Fruit fly (Drosophila melanogaster) whole organism, embryonic: ENCODE measurements around the gene CG10477.

Experiments
- ATbp ChIP-seq: fragments of 200-800 bp; sonication (Bioruptor generic); optimal IDR thresholded peaks from 2 replicates; lab custom pipeline; 2017; ENCODE audit warnings: missing biosample characterization, mild to moderate bottlenecking, missing genetic modification characterization, missing genetic modification reagents
- Abd-B ChIP-seq: fragments of 200-800 bp; sonication (Bioruptor generic); optimal IDR thresholded peaks from 2 replicates; lab custom pipeline; 2018; ENCODE audit warnings: missing biosample characterization, mild to moderate bottlenecking, missing genetic modification characterization, moderate library complexity
- Aef1 ChIP-seq: fragments of 200-800 bp; sonication (Bioruptor generic); IDR thresholded peaks from 3 replicates; pipeline ENCODE4 v1.3.6; 2022; ENCODE audit warnings: missing biosample characterization, missing genetic modification characterization
- Blimp-1 ChIP-seq: fragments of 200-800 bp; sonication (Bioruptor generic); optimal IDR thresholded peaks from 3 replicates; lab custom pipeline; 2018; ENCODE audit warnings: missing biosample characterization, missing genetic modification characterization, mild to moderate bottlenecking, moderate library complexity, missing genetic modification reagents
- CG10147 ChIP-seq: fragments of 200-800 bp; sonication (Bioruptor generic); optimal IDR thresholded peaks from 2 replicates; lab custom pipeline; 2019; ENCODE audit warnings: missing biosample characterization, mild to moderate bottlenecking, missing genetic modification characterization, moderate library complexity
- CG10267 ChIP-seq: fragments of 200-800 bp; sonication (Bioruptor generic); optimal IDR thresholded peaks from 2 replicates; lab custom pipeline; 2018; ENCODE audit warnings: missing biosample characterization, mild to moderate bottlenecking, missing genetic modification characterization, moderate library complexity
- CG12236 ChIP-seq: fragments of 200-800 bp; sonication (Bioruptor generic); optimal IDR thresholded peaks from 2 replicates; lab custom pipeline; 2016; ENCODE audit warnings: missing biosample characterization, missing genetic modification characterization
- CG14441 ChIP-seq: fragments of 200-800 bp; sonication (Bioruptor generic); IDR thresholded peaks from 2 replicates; pipeline ENCODE4 v1.3.6; 2022; ENCODE audit warnings: missing biosample characterization, missing genetic modification characterization
- CG15601 ChIP-seq: fragments of 200-800 bp; sonication (Bioruptor generic); optimal IDR thresholded peaks from 3 replicates; lab custom pipeline; 2019; ENCODE audit warnings: missing biosample characterization, mild to moderate bottlenecking, missing genetic modification characterization, moderate library complexity
- CG15696 ChIP-seq: fragments of 200-800 bp; sonication (Bioruptor generic); optimal IDR thresholded peaks from 2 replicates; lab custom pipeline; 2019; ENCODE audit warnings: missing biosample characterization, mild to moderate bottlenecking, missing genetic modification characterization, moderate library complexity
- CG1647 ChIP-seq: fragments of 200-800 bp; sonication (Bioruptor generic); optimal IDR thresholded peaks from 3 replicates; lab custom pipeline; 2016; ENCODE audit warnings: missing biosample characterization, missing genetic modification characterization
- CG17612 ChIP-seq: fragments of 200-800 bp; sonication (Bioruptor generic); IDR thresholded peaks from 2 replicates; pipeline ENCODE4 v1.3.6; 2022; ENCODE audit warnings: missing biosample characterization, missing genetic modification characterization
- CG2202 ChIP-seq: fragments of 200-800 bp; sonication (Bioruptor generic); optimal IDR thresholded peaks from 2 replicates; lab custom pipeline; 2018; ENCODE audit warnings: missing biosample characterization, mild to moderate bottlenecking, missing genetic modification characterization
- CG31224 ChIP-seq: fragments of 200-800 bp; sonication (Bioruptor generic); IDR thresholded peaks from 2 replicates; pipeline ENCODE4 v1.3.6; 2022; ENCODE audit warnings: missing biosample characterization, missing genetic modification characterization
- CG6654 ChIP-seq: fragments of 200-800 bp; sonication (Bioruptor generic); optimal IDR thresholded peaks from 2 replicates; lab custom pipeline; 2017; ENCODE audit warnings: missing biosample characterization, mild to moderate bottlenecking, missing genetic modification characterization
- D19B ChIP-seq: fragments of 200-800 bp; sonication (Bioruptor generic); optimal IDR thresholded peaks from 2 replicates; lab custom pipeline; 2017; ENCODE audit warnings: missing biosample characterization, mild to moderate bottlenecking, missing genetic modification characterization
- Dad ChIP-seq: fragments of 200-800 bp; sonication (Bioruptor generic); optimal IDR thresholded peaks from 3 replicates; lab custom pipeline; 2016; ENCODE audit warnings: missing biosample characterization, missing genetic modification characterization
- Dll ChIP-seq: fragments of 200-800 bp; sonication (Bioruptor generic); IDR thresholded peaks from 4 replicates; pipeline ENCODE4 v1.3.6; 2022; ENCODE audit warnings: missing biosample characterization, missing genetic modification characterization; ENCODE audit not compliant: partially characterized antibody
- Fer1 ChIP-seq: fragments of 200-800 bp; sonication (Bioruptor generic); optimal IDR thresholded peaks from 2 replicates; lab custom pipeline; 2017; ENCODE audit warnings: missing biosample characterization, mild to moderate bottlenecking, missing genetic modification characterization
- HLHmδ ChIP-seq: fragments of 200-800 bp; sonication (Bioruptor generic); optimal IDR thresholded peaks from 2 replicates; lab custom pipeline; 2018; ENCODE audit warnings: missing biosample characterization, mild to moderate bottlenecking, missing genetic modification characterization, moderate library complexity
- Hand ChIP-seq: fragments of 200-800 bp; sonication (Bioruptor generic); optimal IDR thresholded peaks from 2 replicates; lab custom pipeline; 2017; ENCODE audit warnings: mild to moderate bottlenecking, missing biosample characterization, missing genetic modification reagents, missing genetic modification characterization
- Myb ChIP-seq: fragments of 200-800 bp; sonication (Bioruptor generic); optimal IDR thresholded peaks from 2 replicates; lab custom pipeline; 2016; ENCODE audit warnings: missing biosample characterization, missing genetic modification characterization
- NC2α ChIP-seq: fragments of 200-800 bp; sonication (Bioruptor generic); optimal IDR thresholded peaks from 2 replicates; lab custom pipeline; 2016; ENCODE audit warnings: missing biosample characterization, missing genetic modification characterization
- Oaz ChIP-seq: fragments of 200-800 bp; sonication (Bioruptor generic); IDR thresholded peaks from 2 replicates; pipeline ENCODE4 v1.3.6; 2022; ENCODE audit warnings: missing biosample characterization, missing genetic modification characterization
- Optix ChIP-seq: fragments of 200-800 bp; sonication (Bioruptor generic); IDR thresholded peaks from 3 replicates; pipeline ENCODE4 v1.3.6; 2022; ENCODE audit warnings: missing biosample characterization, missing genetic modification characterization
- Pdp1 ChIP-seq, 2 experiments: fragments of 200-800 bp; sonication (Bioruptor generic); optimal IDR thresholded peaks; 3 replicates each; lab custom pipeline; 2016; ENCODE audit warnings: missing biosample characterization in 2 of 2, missing genetic modification characterization in 2 of 2, mild to moderate bottlenecking in 1 of 2, moderate library complexity in 1 of 2
- Poxn ChIP-seq: fragments of 200-800 bp; sonication (Bioruptor generic); IDR thresholded peaks from 2 replicates; pipeline ENCODE4 v1.3.6; 2022; ENCODE audit warnings: missing biosample characterization, missing genetic modification characterization
- Rx ChIP-seq: fragments of 200-800 bp; sonication (Bioruptor generic); IDR thresholded peaks from 2 replicates; pipeline ENCODE4 v1.3.6; 2022; ENCODE audit warnings: missing biosample characterization, missing genetic modification characterization
- Scr ChIP-seq: fragments of 200-800 bp; sonication (Bioruptor generic); IDR thresholded peaks from 2 replicates; pipeline ENCODE4 v1.3.6; 2022; ENCODE audit warnings: missing biosample characterization, missing genetic modification characterization; ENCODE audit not compliant: partially characterized antibody
- Sox100B ChIP-seq: fragments of 200-800 bp; sonication (Bioruptor generic); optimal IDR thresholded peaks from 3 replicates; lab custom pipeline; 2018; ENCODE audit warnings: missing biosample characterization, mild to moderate bottlenecking, missing genetic modification characterization
- Ssrp ChIP-seq: fragments of 200-800 bp; sonication (Bioruptor generic); optimal IDR thresholded peaks from 2 replicates; lab custom pipeline; 2018; ENCODE audit warnings: missing biosample characterization, mild to moderate bottlenecking, missing genetic modification characterization, moderate library complexity
- bbx ChIP-seq: fragments of 200-800 bp; sonication (Bioruptor generic); IDR thresholded peaks from 2 replicates; pipeline ENCODE4 v1.3.6; 2022; ENCODE audit warnings: missing biosample characterization, missing genetic modification characterization; ENCODE audit not compliant: partially characterized antibody
- bsh ChIP-seq, 2 experiments: fragments of 200-800 bp; sonication (Bioruptor generic); optimal IDR thresholded peaks; 2 replicates each; lab custom pipeline; 2017 to 2018; ENCODE audit warnings: mild to moderate bottlenecking in 2 of 2, missing biosample characterization in 2 of 2, missing genetic modification characterization in 2 of 2, moderate library complexity in 1 of 2
- chif ChIP-seq, 2 experiments: fragments of 200-800 bp; sonication (Bioruptor generic); optimal IDR thresholded peaks; 3 replicates each; lab custom pipeline; 2016; ENCODE audit warnings: missing biosample characterization in 2 of 2, missing genetic modification characterization in 2 of 2
- chn ChIP-seq: fragments of 200-800 bp; sonication (Bioruptor generic); optimal IDR thresholded peaks from 2 replicates; lab custom pipeline; 2016; ENCODE audit warnings: missing biosample characterization, missing genetic modification characterization
- dan ChIP-seq: fragments of 200-800 bp; sonication (Bioruptor generic); IDR thresholded peaks from 2 replicates; pipeline ENCODE4 v1.3.6; 2022; ENCODE audit warnings: missing biosample characterization, missing genetic modification characterization
- disco-r ChIP-seq: fragments of 200-800 bp; sonication (Bioruptor generic); optimal IDR thresholded peaks from 2 replicates; lab custom pipeline; 2016; ENCODE audit warnings: missing biosample characterization, missing genetic modification characterization
- gem ChIP-seq: fragments of 200-800 bp; sonication (Bioruptor generic); optimal IDR thresholded peaks from 2 replicates; lab custom pipeline; 2019; ENCODE audit warnings: missing biosample characterization, mild to moderate bottlenecking, missing genetic modification characterization, moderate library complexity
- gsb-n ChIP-seq: fragments of 200-800 bp; sonication (Bioruptor generic); optimal IDR thresholded peaks from 3 replicates; lab custom pipeline; 2018; ENCODE audit warnings: missing biosample characterization, mild to moderate bottlenecking, missing genetic modification characterization
- onecut ChIP-seq: fragments of 200-800 bp; sonication (Bioruptor generic); IDR thresholded peaks from 2 replicates; pipeline ENCODE4 v1.3.6; 2022; ENCODE audit warnings: missing biosample characterization, missing genetic modification characterization
- peb ChIP-seq: fragments of 200-800 bp; sonication (Bioruptor generic); IDR thresholded peaks from 2 replicates; pipeline ENCODE4 v1.3.6; 2022; ENCODE audit warnings: missing biosample characterization, missing genetic modification characterization
- pho ChIP-seq: fragments of 200-800 bp; sonication (Bioruptor generic); optimal IDR thresholded peaks from 2 replicates; lab custom pipeline; 2016; ENCODE audit warnings: missing biosample characterization, missing genetic modification characterization
- pros ChIP-seq: fragments of 200-800 bp; sonication (Bioruptor generic); optimal IDR thresholded peaks from 3 replicates; lab custom pipeline; 2019; ENCODE audit warnings: missing biosample characterization, mild to moderate bottlenecking, missing genetic modification characterization, moderate library complexity
- repo ChIP-seq: fragments of 200-800 bp; sonication (Bioruptor generic); optimal IDR thresholded peaks from 2 replicates; lab custom pipeline; 2016; ENCODE audit warnings: missing biosample characterization, missing genetic modification characterization
- salm ChIP-seq: fragments of 200-800 bp; sonication (Bioruptor generic); optimal IDR thresholded peaks from 2 replicates; lab custom pipeline; 2018; ENCODE audit warnings: missing biosample characterization, mild to moderate bottlenecking, missing genetic modification characterization
- slou ChIP-seq: fragments of 200-800 bp; sonication (Bioruptor generic); optimal IDR thresholded peaks from 3 replicates; lab custom pipeline; 2016; ENCODE audit warnings: missing biosample characterization, missing genetic modification characterization
- sug ChIP-seq: fragments of 200-800 bp; optimal IDR thresholded peaks from 2 replicates; lab custom pipeline; 2019; ENCODE audit warnings: missing biosample characterization, mild to moderate bottlenecking, missing genetic modification characterization, moderate library complexity
- zfh1 ChIP-seq: fragments of 200-800 bp; sonication (Bioruptor generic); IDR thresholded peaks from 3 replicates; pipeline ENCODE4 v1.3.6; 2022; ENCODE audit warnings: missing biosample characterization, missing genetic modification characterization
- zfh2 ChIP-seq: fragments of 200-800 bp; sonication (Bioruptor generic); optimal IDR thresholded peaks from 2 replicates; lab custom pipeline; 2016; ENCODE audit warnings: missing biosample characterization, missing genetic modification characterization

CG10477 gene

dm6 chr3L:6074975-6075692 lies 40.7 kb upstream of the CG10477 start, which contains the start of the genes CG13295 and CG6610 (continued):
- TF ChIP-seq zfh2 (GFP tag; lab: Kevin White, UChicago) (peak; percentile 64), CG12236 (GFP tag; lab: Kevin White, UChicago) (no peak), Pdp1 (GFP tag; optimal IDR thresholded peaks at IDR 0.05; lab: Kevin White, UChicago) (peak; percentile 55 to 88), Sox100B (GFP tag; lab: Kevin White, UChicago) (no peak), repo (no peak), disco-r (GFP tag; lab: Kevin White, UChicago) (no peak), onecut (GFP tag; lab: Robert Waterston, UW) (no peak), gsb-n (peak; percentile 11), ATbp (GFP tag; lab: Kevin White, UChicago) (no peak), HLHmδ (GFP tag; lab: Kevin White, UChicago) (no peak), slou (GFP tag; lab: Kevin White, UChicago) (peak; percentile 47), NC2α (GFP tag; lab: Kevin White, UChicago) (no peak), Myb (GFP tag; lab: Kevin White, UChicago) (no peak), CG10267 (peak; percentile 61), Optix (GFP tag; lab: Robert Waterston, UW) (no peak), Dll (GFP tag; lab: Robert Waterston, UW) (0 out of 4 replicates have a peak, but pooled peaks have one; percentile 23), zfh1 (no peak), CG15601 (tag; lab: Kevin White, UChicago) (peak; percentile 54), CG1647 (GFP tag; lab: Kevin White, UChicago) (peak; percentile 3), CG2202 (tag; lab: Kevin White, UChicago) (no peak), gem (tag; lab: Kevin White, UChicago) (peak; percentile 78), peb (0 out of 2 replicates have a peak, but pooled peaks have one; percentile 14), bsh (GFP tag; optimal IDR thresholded peaks at IDR 0.05; lab: Kevin White, UChicago) (peak in 1 of 2 experiments; percentile 39), pho (GFP tag; lab: Kevin White, UChicago) (peak; percentile 59), Blimp-1 (GFP tag; lab: Kevin White, UChicago) (no peak), CG15696 (tag; lab: Kevin White, UChicago) (peak; percentile 72), chn (GFP tag; lab: Kevin White, UChicago) (peak; percentile 43), CG6654 (GFP tag; lab: Kevin White, UChicago) (no peak), CG17612 (no peak), Poxn (GFP tag; lab: Robert Waterston, UW) (no peak), Abd-B (peak; percentile 50), Fer1 (GFP tag; lab: Kevin White, UChicago) (peak; percentile 37), bbx (GFP tag; lab: Robert Waterston, UW) (no peak), salm (tag; lab: Kevin White, UChicago) (no peak), Dad (GFP tag; lab: Kevin White, UChicago) (peak; percentile 20), Hand (GFP tag; lab: Kevin White, UChicago) (no peak), CG31224 (GFP tag; lab: Robert Waterston, UW) (no peak), dan (GFP tag; lab: Robert Waterston, UW) (no peak), D19B (GFP tag; lab: Kevin White, UChicago) (peak; percentile 41), Ssrp (peak; percentile 38), Scr (GFP tag; lab: Robert Waterston, UW) (no peak; the same call in 1 of the 2 replicates), chif (GFP tag; optimal IDR thresholded peaks at IDR 0.05; lab: Kevin White, UChicago) (peak in 1 of 2 experiments; percentile 37), pros (GFP tag; lab: Kevin White, UChicago) (no peak), CG14441 (peak; percentile 36; the same call in 1 of the 2 replicates), Rx (GFP tag; lab: Robert Waterston, UW) (0 out of 2 replicates have a peak, but pooled peaks have one; percentile 12), Aef1 (GFP tag; lab: Robert Waterston, UW) (peak; percentile 46; the same call in 1 of the 3 replicates), sug (tag; lab: Kevin White, UChicago) (peak; percentile 79), Oaz (GFP tag; lab: Robert Waterston, UW) (no peak), CG10147 (GFP tag; lab: Kevin White, UChicago) (peak; percentile 50)
